Worm (Caenorhabditis elegans) whole organism, late embryonic: Measurements from ENCODE around the gene bgnt-1.3.

Experiments
- F13H6.1 ChIP-seq: sonication (generic microtip); optimal IDR thresholded peaks from 2 replicates; lab custom pipeline; 2016; ENCODE audit warnings: missing genetic modification characterization, missing compliant biosample characterization
- K02D7.2 ChIP-seq: sonication (generic microtip); optimal IDR thresholded peaks from 2 replicates; lab custom pipeline; 2017; ENCODE audit warnings: mild to moderate bottlenecking, missing genetic modification characterization, missing compliant biosample characterization
- T23F11.4 ChIP-seq: fragments of 200-800 bp; sonication (Bioruptor generic); optimal IDR thresholded peaks from 2 replicates; lab custom pipeline; 2018; ENCODE audit warnings: mild to moderate bottlenecking, missing genetic modification characterization, missing compliant biosample characterization
- ahr-1 ChIP-seq: sonication (generic microtip); optimal IDR thresholded peaks from 2 replicates; lab custom pipeline; 2016; ENCODE audit warnings: missing genetic modification characterization, missing compliant biosample characterization
- ceh-2 ChIP-seq: sonication (generic microtip); optimal IDR thresholded peaks from 2 replicates; lab custom pipeline; 2016; ENCODE audit warnings: missing genotype, missing genetic modification characterization, missing compliant biosample characterization
- ceh-31 ChIP-seq: sonication (generic microtip); optimal IDR thresholded peaks from 2 replicates; lab custom pipeline; 2016; ENCODE audit warnings: missing genetic modification characterization, missing compliant biosample characterization
- ceh-34 ChIP-seq: sonication (generic microtip); optimal IDR thresholded peaks from 2 replicates; lab custom pipeline; 2016; ENCODE audit warnings: mild to moderate bottlenecking, missing genetic modification characterization, missing compliant biosample characterization
- ceh-45 ChIP-seq: fragments of 200-800 bp; sonication (Bioruptor generic); IDR thresholded peaks from 2 replicates; pipeline ENCODE4 v1.3.6; 2022; ENCODE audit warnings: missing genetic modification reagents, missing genetic modification characterization, missing compliant biosample characterization
- ceh-9 ChIP-seq: sonication (generic microtip); optimal IDR thresholded peaks from 2 replicates; lab custom pipeline; 2016; ENCODE audit warnings: mild to moderate bottlenecking, missing genetic modification characterization, inconsistent platforms, missing compliant biosample characterization
- dmd-4 ChIP-seq: sonication (generic microtip); optimal IDR thresholded peaks from 2 replicates; lab custom pipeline; 2016; ENCODE audit warnings: borderline replicate concordance, missing genetic modification characterization, missing compliant biosample characterization
- dve-1 ChIP-seq: sonication (generic microtip); optimal IDR thresholded peaks from 2 replicates; lab custom pipeline; 2017; ENCODE audit warnings: antibody characterized with exemption, mild to moderate bottlenecking, missing genetic modification characterization, missing compliant biosample characterization
- elt-4 ChIP-seq: sonication (generic microtip); optimal IDR thresholded peaks from 2 replicates; lab custom pipeline; 2016; ENCODE audit warnings: missing genetic modification characterization, missing compliant biosample characterization
- eyg-1 ChIP-seq: sonication (generic microtip); optimal IDR thresholded peaks from 2 replicates; lab custom pipeline; 2016; ENCODE audit warnings: missing genotype, missing genetic modification characterization, missing compliant biosample characterization
- fkh-6 ChIP-seq: sonication (generic microtip); optimal IDR thresholded peaks from 2 replicates; lab custom pipeline; 2016; ENCODE audit warnings: missing genetic modification characterization, missing compliant biosample characterization
- hlh-30 ChIP-seq: sonication (generic microtip); optimal IDR thresholded peaks from 2 replicates; lab custom pipeline; 2017; ENCODE audit warnings: antibody characterized with exemption, missing genetic modification characterization, missing compliant biosample characterization; ENCODE audit not compliant: insufficient read depth
- madf-2 ChIP-seq: sonication (generic microtip); optimal IDR thresholded peaks from 2 replicates; lab custom pipeline; 2017; ENCODE audit warnings: missing genetic modification characterization, missing compliant biosample characterization
- mec-3 ChIP-seq: sonication (generic microtip); optimal IDR thresholded peaks from 2 replicates; lab custom pipeline; 2016; ENCODE audit warnings: borderline replicate concordance, missing genetic modification characterization, missing compliant biosample characterization
- nfya-1 ChIP-seq: sonication (generic microtip); optimal IDR thresholded peaks from 2 replicates; lab custom pipeline; 2017; ENCODE audit warnings: missing genetic modification characterization, mild to moderate bottlenecking, missing compliant biosample characterization, antibody characterized with exemption, moderate library complexity
- nhr-232 ChIP-seq: sonication (generic microtip); optimal IDR thresholded peaks from 2 replicates; lab custom pipeline; 2016; ENCODE audit warnings: missing genetic modification characterization, missing compliant biosample characterization
- pat-9 ChIP-seq: fragments of 200-800 bp; sonication (Bioruptor generic); optimal IDR thresholded peaks from 2 replicates; lab custom pipeline; 2018; ENCODE audit warnings: mild to moderate bottlenecking, missing genetic modification characterization, moderate library complexity, missing compliant biosample characterization
- pha-2 ChIP-seq: sonication (generic microtip); optimal IDR thresholded peaks from 2 replicates; lab custom pipeline; 2017; ENCODE audit warnings: mild to moderate bottlenecking, missing genetic modification characterization, missing compliant biosample characterization
- pha-4 ChIP-seq: fragments of 150-350 bp; optimal IDR thresholded peaks from 2 replicates; lab custom pipeline; 2018; ENCODE audit warnings: missing biosample characterization, missing genetic modification reagents, missing genetic modification characterization
- pqm-1 ChIP-seq: sonication (generic microtip); optimal IDR thresholded peaks from 2 replicates; lab custom pipeline; 2016; ENCODE audit warnings: missing genetic modification characterization, missing compliant biosample characterization
- pros-1 ChIP-seq: fragments of 150-350 bp; optimal IDR thresholded peaks from 2 replicates; lab custom pipeline; 2014; ENCODE audit warnings: missing biosample characterization, missing genetic modification reagents, missing genetic modification characterization
- ref-2 ChIP-seq: sonication (generic microtip); optimal IDR thresholded peaks from 2 replicates; lab custom pipeline; 2016; ENCODE audit warnings: missing genetic modification characterization, missing compliant biosample characterization
- rnt-1 ChIP-seq: sonication (generic microtip); optimal IDR thresholded peaks from 2 replicates; lab custom pipeline; 2016; ENCODE audit warnings: missing genetic modification characterization, missing compliant biosample characterization
- sdc-2 ChIP-seq: sonication (generic microtip); optimal IDR thresholded peaks from 2 replicates; lab custom pipeline; 2016; ENCODE audit warnings: missing genotype, missing genetic modification characterization, missing compliant biosample characterization
- sox-4 ChIP-seq: sonication (generic microtip); optimal IDR thresholded peaks from 2 replicates; lab custom pipeline; 2017; ENCODE audit warnings: mild to moderate bottlenecking, missing genetic modification characterization, inconsistent platforms, missing compliant biosample characterization
- syd-9 ChIP-seq: sonication (generic microtip); optimal IDR thresholded peaks from 2 replicates; lab custom pipeline; 2016; ENCODE audit warnings: mild to moderate bottlenecking, missing genetic modification characterization, moderate library complexity, missing compliant biosample characterization
- tbx-2 ChIP-seq: sonication (generic microtip); optimal IDR thresholded peaks from 2 replicates; lab custom pipeline; 2016; ENCODE audit warnings: missing genetic modification characterization, missing compliant biosample characterization
- tbx-7 ChIP-seq: sonication (generic microtip); optimal IDR thresholded peaks from 2 replicates; lab custom pipeline; 2016; ENCODE audit warnings: missing genotype, missing genetic modification characterization, missing compliant biosample characterization
- ttx-3 ChIP-seq: sonication (generic microtip); optimal IDR thresholded peaks from 2 replicates; lab custom pipeline; 2016; ENCODE audit warnings: missing genetic modification reagents, missing genetic modification characterization, missing compliant biosample characterization
- unc-42 ChIP-seq: sonication (generic microtip); optimal IDR thresholded peaks from 2 replicates; lab custom pipeline; 2016; ENCODE audit warnings: missing genotype, missing genetic modification characterization, missing compliant biosample characterization
- unc-55 ChIP-seq: sonication (generic microtip); optimal IDR thresholded peaks from 2 replicates; lab custom pipeline; 2017; ENCODE audit warnings: missing biosample characterization, missing genetic modification reagents, missing genetic modification characterization
- unc-86 ChIP-seq: sonication (generic microtip); optimal IDR thresholded peaks from 2 replicates; lab custom pipeline; 2016; ENCODE audit warnings: missing genetic modification characterization, missing compliant biosample characterization
- zip-5 ChIP-seq: sonication (generic microtip); optimal IDR thresholded peaks from 2 replicates; lab custom pipeline; 2016; ENCODE audit warnings: missing genetic modification characterization, missing compliant biosample characterization
- ztf-16 ChIP-seq: sonication (generic microtip); optimal IDR thresholded peaks from 2 replicates; lab custom pipeline; 2017; ENCODE audit warnings: missing genetic modification characterization, missing compliant biosample characterization

The bgnt-1.3 gene

ce11 chrV:16297070-16297469 lies 40.8 kb upstream of the bgnt-1.3 start, which contains the start of gene srbc-83:
TSS of gene srbc-83 (plus strand) at chrV:16297370.
- TF ChIP-seq pha-2 (tag; lab: Kevin White, UChicago) (no peak), ceh-31 (tag; lab: Kevin White, UChicago) (no peak), hlh-30 (tag; lab: Kevin White, UChicago) (no peak), ttx-3 (no peak), nhr-232 (no peak), unc-42 (no peak), ztf-16 (tag; lab: Kevin White, UChicago) (no peak), eyg-1 (tag; lab: Kevin White, UChicago) (no peak), pat-9 (tag; lab: Kevin White, UChicago) (no peak)

ce11 chrV:16292409-16292808 lies 36.1 kb upstream of the bgnt-1.3 start, which contains the start of gene oac-5:
TSS of gene oac-5 (plus strand) at chrV:16292709.
- TF ChIP-seq ceh-9 = no peak
- no peak for TF ChIP-seq pros-1
- no peak for TF ChIP-seq unc-55 (GFP tag; lab: Kevin White, UChicago)
- no peak for TF ChIP-seq madf-2 (tag; lab: Kevin White, UChicago)
- no peak for TF ChIP-seq rnt-1 (tag; lab: Kevin White, UChicago)
- TF ChIP-seq K02D7.2 (tag; lab: Kevin White, UChicago) = no peak
- no peak for TF ChIP-seq syd-9 (tag; lab: Kevin White, UChicago)
- no peak for TF ChIP-seq pqm-1 (tag; lab: Kevin White, UChicago)
- TF ChIP-seq elt-4 (tag; lab: Kevin White, UChicago) = no peak
- no peak for TF ChIP-seq nfya-1 (tag; lab: Kevin White, UChicago)
- TF ChIP-seq fkh-6 (tag; lab: Kevin White, UChicago) = no peak
- TF ChIP-seq ztf-16 (tag; lab: Kevin White, UChicago) = no peak
- TF ChIP-seq F13H6.1 (tag; lab: Kevin White, UChicago) = no peak
- no peak for TF ChIP-seq tbx-2
- no peak for TF ChIP-seq dmd-4 (tag; lab: Kevin White, UChicago)
- TF ChIP-seq, all 69 proteins: peak for 0

ce11 chrV:16287619-16288018 lies 31.3 kb upstream of the bgnt-1.3 start, which contains the start of gene F28G4.3:
TSS of gene F28G4.3 (minus strand) at chrV:16287719.
- TF ChIP-seq hlh-30 (tag; lab: Kevin White, UChicago) = no peak
- TF ChIP-seq ceh-45 (GFP tag; lab: Robert Waterston, UW) = no peak
- TF ChIP-seq unc-55 (GFP tag; lab: Kevin White, UChicago) = no peak
- no peak for TF ChIP-seq F13H6.1 (tag; lab: Kevin White, UChicago)
- no peak for TF ChIP-seq sdc-2
- TF ChIP-seq zip-5 (tag; lab: Kevin White, UChicago) = no peak

DNA sequence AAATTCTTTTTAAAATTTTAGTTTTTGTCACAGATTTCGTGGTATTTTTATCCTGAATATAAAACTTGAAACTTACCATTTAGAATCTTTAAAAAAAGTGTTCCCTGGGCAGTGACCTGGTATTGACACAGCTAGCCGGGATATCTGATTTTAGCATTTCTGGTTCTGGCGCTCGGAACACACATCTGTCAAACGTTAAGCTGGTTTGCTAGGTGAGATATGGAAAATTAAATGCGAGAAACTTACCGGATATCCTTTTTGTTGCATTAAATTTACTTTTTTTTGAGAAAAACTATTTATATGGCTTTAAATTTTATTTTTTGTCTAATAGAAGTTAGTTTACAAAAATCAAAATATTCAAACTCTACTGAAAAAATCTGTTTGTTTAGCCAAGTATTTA lies 29.5 kb upstream of the bgnt-1.3 start, which contains the start of gene F28G4.4:
Gene F28G4.4, minus strand, starts transcription at position 101 of the 400 bp plus-strand sequence.
- no peak for TF ChIP-seq ahr-1 (tag; lab: Kevin White, UChicago)
- TF ChIP-seq ztf-16 (tag; lab: Kevin White, UChicago) = no peak
- TF ChIP-seq unc-55 (GFP tag; lab: Kevin White, UChicago) = no peak
- no peak for TF ChIP-seq tbx-7
- TF ChIP-seq dmd-4 (tag; lab: Kevin White, UChicago) = no peak
- TF ChIP-seq dve-1 = no peak
- no peak for TF ChIP-seq pha-4 (tag; lab: Kevin White, UChicago)
- TF ChIP-seq ceh-2 (tag; lab: Kevin White, UChicago) = no peak
- TF ChIP-seq ceh-45 (GFP tag; lab: Robert Waterston, UW) = no peak
- TF ChIP-seq T23F11.4 = no peak
- TF ChIP-seq ref-2 (tag; lab: Kevin White, UChicago) = no peak
- no peak for TF ChIP-seq sox-4
- TF ChIP-seq mec-3 = no peak
- TF ChIP-seq rnt-1 (tag; lab: Kevin White, UChicago) = no peak
- TF ChIP-seq unc-86 (tag; lab: Kevin White, UChicago) = no peak
- TF ChIP-seq ceh-34 (tag; lab: Kevin White, UChicago) = no peak
- TF ChIP-seq, all 69 proteins: peak for 0
